Worm (Caenorhabditis elegans) whole organism, L4 larva: Measurements from ENCODE around the gene C25G4.2.

Experiments
- Y5F2A.4 ChIP-seq: fragments of 200-800 bp; sonication (Bioruptor generic); optimal IDR thresholded peaks from 2 replicates; lab custom pipeline; 2018; ENCODE audit warnings: mild to moderate bottlenecking, missing genetic modification characterization, missing compliant biosample characterization
- fkh-10 ChIP-seq: fragments of 150-350 bp; optimal IDR thresholded peaks from 2 replicates; lab custom pipeline; 2014; ENCODE audit warnings: missing biosample characterization, missing genetic modification reagents, missing genetic modification characterization
- jun-1 ChIP-seq: fragments of 150-350 bp; optimal IDR thresholded peaks from 2 replicates; lab custom pipeline; 2014; ENCODE audit warnings: missing biosample characterization, missing genetic modification reagents, missing genetic modification characterization
- mep-1 ChIP-seq: fragments of 150-350 bp; sonication (generic microtip); optimal IDR thresholded peaks from 3 replicates; lab custom pipeline; 2014; ENCODE audit warnings: missing biosample characterization, missing genetic modification characterization
- nhr-11 ChIP-seq: fragments of 150-350 bp; optimal IDR thresholded peaks from 2 replicates; lab custom pipeline; 2014; ENCODE audit warnings: missing biosample characterization, missing genetic modification characterization
- nhr-76 ChIP-seq: fragments of 150-350 bp; optimal IDR thresholded peaks from 2 replicates; lab custom pipeline; 2014; ENCODE audit warnings: missing biosample characterization, missing genetic modification characterization
- snpc-4 ChIP-seq: fragments of 150-350 bp; optimal IDR thresholded peaks from 2 replicates; lab custom pipeline; 2014; ENCODE audit warnings: missing biosample characterization, missing genetic modification characterization
- tag-97 ChIP-seq: fragments of 200-800 bp; sonication (Bioruptor generic); IDR thresholded peaks from 2 replicates; pipeline ENCODE4 v1.3.6; 2022; ENCODE audit warnings: missing genetic modification characterization, missing compliant biosample characterization
- unc-130 ChIP-seq: sonication (generic microtip); optimal IDR thresholded peaks from 2 replicates; lab custom pipeline; 2016; ENCODE audit warnings: missing genetic modification reagents, missing genetic modification characterization, missing compliant biosample characterization

DNA sequence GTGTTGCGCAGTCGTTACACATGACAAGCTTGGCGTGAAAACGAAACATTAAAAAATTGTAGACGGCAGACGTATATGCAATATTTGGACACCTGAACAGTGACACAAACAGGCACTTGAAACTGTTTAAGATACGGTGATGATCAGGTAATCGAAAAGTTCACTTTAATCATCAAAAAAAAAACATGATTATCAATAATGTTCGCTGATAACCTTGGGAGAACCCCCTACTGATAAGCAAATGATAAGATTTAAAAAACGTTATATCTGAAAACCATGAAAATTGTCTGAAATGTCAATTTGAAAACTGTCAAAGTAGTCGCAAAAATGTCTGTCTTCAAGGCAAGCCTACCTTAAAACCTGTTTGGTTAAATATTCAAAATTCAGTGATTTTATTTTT, 43.9 kb downstream of the C25G4.2 start:
- no peak for TF ChIP-seq unc-130 (GFP tag; lab: Kevin White, UChicago)
- no peak for TF ChIP-seq nhr-11 (tag; lab: Kevin White, UChicago)
- no peak for TF ChIP-seq nhr-76 (tag; lab: Kevin White, UChicago)
- TF ChIP-seq fkh-10 = no peak
- TF ChIP-seq tag-97 (GFP tag; lab: Robert Waterston, UW) = no peak
- no peak for TF ChIP-seq Y5F2A.4 (GFP tag; lab: Kevin White, UChicago)
- no peak for TF ChIP-seq snpc-4 (tag; lab: Kevin White, UChicago)
- TF ChIP-seq mep-1 (tag; lab: Kevin White, UChicago) = no peak
- no peak for TF ChIP-seq jun-1
